Worm (Caenorhabditis elegans) whole organism, early embryonic: ENCODE results near the gene C13A10.1.

Experiments
- B0310.2 ChIP-seq: sonication (generic microtip); optimal IDR thresholded peaks from 2 replicates; lab custom pipeline; 2016; ENCODE audit warnings: mild to moderate bottlenecking, missing genetic modification characterization, missing compliant biosample characterization
- ama-1 ChIP-seq: fragments of 150-350 bp; optimal IDR thresholded peaks from 2 replicates; lab custom pipeline; 2014
- ceh-36 ChIP-seq: sonication (generic microtip); optimal IDR thresholded peaks from 2 replicates; lab custom pipeline; 2016; ENCODE audit warnings: missing genetic modification characterization, inconsistent platforms, missing compliant biosample characterization
- flt-1 ChIP-seq: fragments of 200-800 bp; sonication (Bioruptor generic); IDR thresholded peaks from 2 replicates; pipeline ENCODE4 v1.3.6; 2022; ENCODE audit warnings: missing genetic modification characterization, missing compliant biosample characterization
- hnd-1 ChIP-seq: sonication (generic microtip); optimal IDR thresholded peaks from 2 replicates; lab custom pipeline; 2016; ENCODE audit warnings: missing genetic modification characterization, missing compliant biosample characterization
- scrt-1 ChIP-seq: fragments of 200-800 bp; sonication (Bioruptor generic); IDR thresholded peaks from 2 replicates; pipeline ENCODE4 v1.3.6; 2022; ENCODE audit warnings: missing genetic modification characterization, missing compliant biosample characterization
- tbx-11 ChIP-seq: fragments of 200-800 bp; sonication (Bioruptor generic); IDR thresholded peaks from 2 replicates; pipeline ENCODE4 v1.3.6; 2022; ENCODE audit warnings: missing genetic modification characterization, missing compliant biosample characterization
- tbx-37 ChIP-seq: fragments of 200-800 bp; sonication (Bioruptor generic); conservative IDR thresholded peaks from 2 replicates; pipeline ENCODE4 v1.3.6; 2022; ENCODE audit warnings: missing genetic modification reagents, missing genetic modification characterization, missing compliant biosample characterization

DNA sequence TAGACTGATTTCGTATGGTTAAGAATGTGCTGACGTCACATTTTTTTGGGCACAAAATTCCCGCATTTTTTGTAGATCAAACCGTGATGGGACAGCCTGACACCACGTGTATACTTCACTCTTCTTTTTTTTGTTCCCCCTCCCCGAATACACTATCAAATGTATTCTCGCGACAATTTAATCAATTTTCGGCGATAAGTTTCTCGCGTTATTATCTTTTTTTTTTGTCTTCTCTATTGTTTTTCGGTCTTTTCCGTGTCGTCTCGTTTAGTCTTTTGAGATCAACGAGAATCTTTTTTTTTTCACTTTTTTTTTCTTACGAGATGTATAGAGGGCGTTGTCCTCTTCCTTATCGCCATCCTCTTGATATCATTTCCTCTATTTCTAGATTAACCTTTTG is 40.2 kb downstream of the C13A10.1 start:
- TF ChIP-seq ama-1 (lab: Kevin White, UChicago) (no peak), B0310.2 (tag; lab: Kevin White, UChicago) (no peak), tbx-37 (GFP tag; lab: Robert Waterston, UW) (no peak), flt-1 (no peak), ceh-36 (no peak), scrt-1 (no peak), tbx-11 (no peak), hnd-1 (tag; lab: Kevin White, UChicago) (no peak)
